Worm (Caenorhabditis elegans): Measurements from ENCODE around the gene F22F7.11.

Gene F22F7.11

ce11 chrV:2150876-2151275, 31.2 kb downstream of the F22F7.11 start, which contains the start of gene C45H4.13:
Gene C45H4.13 (minus strand): TSS chrV:2150976.
- TF ChIP-seq madf-6 (GFP tag; IDR thresholded peaks at IDR 0.05) = no peak

- no peak for TF ChIP-seq ztf-22 (GFP tag; optimal IDR thresholded peaks at IDR 0.05)
- no peak for TF ChIP-seq hmg-1.2 (GFP tag; IDR thresholded peaks at IDR 0.05)
- no peak for TF ChIP-seq tlf-1 (GFP tag; optimal IDR thresholded peaks at IDR 0.05)
- TF ChIP-seq let-526 (GFP tag; IDR thresholded peaks at IDR 0.05) = no peak
- no peak for TF ChIP-seq madf-6 (GFP tag; IDR thresholded peaks at IDR 0.05)
Observed at ce11 chrV:2151458-2151857, 31.8 kb downstream of the F22F7.11 start, which contains the start of gene srbc-24. Gene srbc-24 (plus strand): TSS chrV:2151758.

- TF ChIP-seq madf-3 (GFP tag; IDR thresholded peaks at IDR 0.05) = no peak
- TF ChIP-seq F52B5.7 (tag; optimal IDR thresholded peaks at IDR 0.05) = no peak
- TF ChIP-seq Y53F4B.3 (GFP tag; IDR thresholded peaks at IDR 0.05) = no peak
- no peak for TF ChIP-seq sea-2 (GFP tag; IDR thresholded peaks at IDR 0.05)
- no peak for TF ChIP-seq F22D6.2 (tag; optimal IDR thresholded peaks at IDR 0.05)
- no peak for TF ChIP-seq T26A5.8 (tag; optimal IDR thresholded peaks at IDR 0.05)
- TF ChIP-seq him-1 (tag; optimal IDR thresholded peaks at IDR 0.05) = no peak
- no peak for TF ChIP-seq nfyb-1 (GFP tag; IDR thresholded peaks at IDR 0.05)
- no peak for TF ChIP-seq ets-4 (GFP tag; optimal IDR thresholded peaks at IDR 0.05)
- no peak for TF ChIP-seq nhr-120 (GFP tag; IDR thresholded peaks at IDR 0.05)
- TF ChIP-seq ceh-40 (GFP tag; IDR thresholded peaks at IDR 0.05) = no peak
- no peak for TF ChIP-seq Y79H2A.3 (GFP tag; conservative IDR thresholded peaks at IDR 0.05)
- no peak for TF ChIP-seq ceh-27 (GFP tag; optimal IDR thresholded peaks at IDR 0.05)
- TF ChIP-seq hmg-1.2 (GFP tag; IDR thresholded peaks at IDR 0.05) = no peak
- TF ChIP-seq rcor-1 (GFP tag; IDR thresholded peaks at IDR 0.05) = no peak
- no peak for TF ChIP-seq ztf-3 (GFP tag; optimal IDR thresholded peaks at IDR 0.05)
- TF ChIP-seq B0261.1 (tag; optimal IDR thresholded peaks at IDR 0.05) = no peak
- TF ChIP-seq egl-44 (GFP tag; IDR thresholded peaks at IDR 0.05) = no peak
- no peak for TF ChIP-seq ccch-3 (GFP tag; optimal IDR thresholded peaks at IDR 0.05)
Observed at ce11 chrV:2153274-2153673, 33.6 kb downstream of the F22F7.11 start, which contains the start of gene srbc-23. Gene srbc-23 (plus strand): TSS chrV:2153574.

ce11 chrV:2155232-2155631, 35.6 kb downstream of the F22F7.11 start, which contains the start of gene srbc-21:
Gene srbc-21 (plus strand): TSS chrV:2155532.
- TF ChIP-seq zim-3 (tag; optimal IDR thresholded peaks at IDR 0.05) (no peak), ztf-3 (GFP tag; optimal IDR thresholded peaks at IDR 0.05) (no peak), B0035.1 (tag; optimal IDR thresholded peaks at IDR 0.05) (no peak), ZK185.1 (tag; optimal IDR thresholded peaks at IDR 0.05; ENCODE audit: poor library complexity, severe bottlenecking) (no peak), F55B11.4 (tag; optimal IDR thresholded peaks at IDR 0.05; ENCODE audit: borderline replicate concordance, insufficient read depth) (no peak), madf-10 (tag; optimal IDR thresholded peaks at IDR 0.05) (no peak), lag-1 (GFP tag; IDR thresholded peaks at IDR 0.05) (no peak), sdz-38 (tag; optimal IDR thresholded peaks at IDR 0.05) (no peak), attf-3 (GFP tag; conservative IDR thresholded peaks at IDR 0.05) (no peak)

ce11 chrV:2156830-2157229, 37.2 kb downstream of the F22F7.11 start, which contains the start of gene srbc-22:
Gene srbc-22 (plus strand): TSS chrV:2157130.
- TF ChIP-seq ztf-6 (GFP tag; IDR thresholded peaks at IDR 0.05) (no peak), attf-6 (GFP tag; IDR thresholded peaks at IDR 0.05) (no peak), somi-1 (GFP tag; optimal IDR thresholded peaks at IDR 0.05) (no peak)
